Fruit fly (Drosophila melanogaster): ENCODE results near the gene dls.

DNA sequence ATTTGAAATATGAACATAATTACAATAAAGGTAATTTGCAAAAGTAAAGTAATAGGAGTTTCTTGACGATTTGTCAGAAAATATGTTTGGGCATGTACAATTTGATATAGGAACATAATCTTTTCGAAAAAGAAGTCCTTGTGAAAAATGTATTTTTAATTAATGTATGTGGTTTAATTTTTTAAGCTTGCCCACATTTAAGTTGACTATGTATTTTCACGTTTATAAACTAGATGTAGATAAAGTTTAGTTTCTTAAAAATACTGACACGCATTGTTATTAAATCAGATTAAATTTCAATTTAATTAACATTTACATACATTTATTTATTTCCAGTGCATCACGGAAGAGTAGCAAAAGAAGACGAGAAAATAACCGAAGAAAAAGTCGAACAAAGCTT is 24.6 kb upstream of the dls start:
- TF ChIP-seq Met (GFP tag; optimal IDR thresholded peaks at IDR 0.05), result peak; percentile 78
- TF ChIP-seq acj6 (GFP tag; optimal IDR thresholded peaks at IDR 0.05), result peak; percentile 72
- TF ChIP-seq CG6808 (GFP tag; optimal IDR thresholded peaks at IDR 0.05), result peak; percentile 66
- no peak for TF ChIP-seq Gug (GFP tag; IDR thresholded peaks at IDR 0.05)
- peak; percentile 96 for TF ChIP-seq Eip78C (GFP tag)
- peak; percentile 79 for TF ChIP-seq CG3032 (tag; optimal IDR thresholded peaks at IDR 0.05)
- TF ChIP-seq Sox15 (GFP tag; optimal IDR thresholded peaks at IDR 0.05), result peak; percentile 57
- TF ChIP-seq Eip93F (GFP tag; optimal IDR thresholded peaks at IDR 0.05), result no peak
- TF ChIP-seq svp (GFP tag), result peak; percentile 86
- peak; percentile 51 for TF ChIP-seq net (GFP tag; optimal IDR thresholded peaks at IDR 0.05)
